In genomic region chrX:2603851-2604505, dm6 we compare ENCODE assay signal across 1 fruit fly cellular context.
TF ChIP-seq lines count a peak whose summit lies in the region.

Gene Klp3A (minus strand): TSS chrX:2604052.
Gene Zw10 (plus strand): TSS chrX:2604197.

TF ChIP-seq in whole organism, embryonic, 481 proteins besides CTCF, POLR2A, EP300 and RAD21 (continued from another document):
- TF ChIP-seq zen2 (GFP tag; IDR thresholded peaks at IDR 0.05; lab: Robert Waterston, UW; ENCODE audit: partially characterized antibody) (peak; percentile 5; the same call in 1 of the 3 replicates), HLH54F (GFP tag; optimal IDR thresholded peaks at IDR 0.05; lab: Kevin White, UChicago) (peak; percentile 23), CG11085 (GFP tag; IDR thresholded peaks at IDR 0.05; lab: Robert Waterston, UW) (no peak), Bgb (GFP tag; IDR thresholded peaks at IDR 0.05; lab: Robert Waterston, UW; ENCODE audit: partially characterized antibody) (peak; percentile 44; the same call in 1 of the 2 replicates), Ets65A (GFP tag; lab: Kevin White, UChicago) (peak; percentile 81), grau (tag; optimal IDR thresholded peaks at IDR 0.05; lab: Kevin White, UChicago) (peak; percentile 41), toy (GFP tag; IDR thresholded peaks at IDR 0.05; lab: Robert Waterston, UW) (no peak), sens (GFP tag; lab: Kevin White, UChicago) (peak; percentile 86), HLH4C (GFP tag; IDR thresholded peaks at IDR 0.05; lab: Robert Waterston, UW; ENCODE audit: partially characterized antibody) (peak; percentile 86), CG9797 (GFP tag; optimal IDR thresholded peaks at IDR 0.05; lab: Kevin White, UChicago) (peak; percentile 14), prd (optimal IDR thresholded peaks at IDR 0.05; lab: Kevin White, UChicago) (no peak), prd (GFP tag; IDR thresholded peaks at IDR 0.05; lab: Robert Waterston, UW) (peak; percentile 19; the same call in 1 of the 3 replicates), zen (tag; optimal IDR thresholded peaks at IDR 0.05; lab: Kevin White, UChicago) (peak; percentile 2), Dref (GFP tag; IDR thresholded peaks at IDR 0.05; lab: Robert Waterston, UW) (peak; percentile 63), knrl (GFP tag; IDR thresholded peaks at IDR 0.05; lab: Robert Waterston, UW; ENCODE audit: partially characterized antibody) (peak; percentile 61; the same call in 2 of the 3 replicates), slbo (GFP tag; IDR thresholded peaks at IDR 0.05; lab: Robert Waterston, UW) (peak; percentile 40), nerfin-2 (GFP tag; IDR thresholded peaks at IDR 0.05; lab: Robert Waterston, UW; ENCODE audit: partially characterized antibody) (peak; percentile 72), CG30403 (GFP tag; optimal IDR thresholded peaks at IDR 0.05; lab: Kevin White, UChicago) (peak; percentile 30), pho (GFP tag; optimal IDR thresholded peaks at IDR 0.05; lab: Kevin White, UChicago) (peak; percentile 43), CG7963 (GFP tag; IDR thresholded peaks at IDR 0.05; lab: Robert Waterston, UW; ENCODE audit: partially characterized antibody) (peak; percentile 58; the same call in 1 of the 3 replicates), CG2116 (GFP tag; optimal IDR thresholded peaks at IDR 0.05; lab: Kevin White, UChicago) (peak; percentile 82), HLH3B (GFP tag; IDR thresholded peaks at IDR 0.05; lab: Robert Waterston, UW) (no peak), CG14860 (GFP tag; IDR thresholded peaks at IDR 0.05; lab: Robert Waterston, UW; ENCODE audit: partially characterized antibody) (peak; percentile 70; the same call in 2 of the 3 replicates), Scr (GFP tag; IDR thresholded peaks at IDR 0.05; lab: Robert Waterston, UW; ENCODE audit: partially characterized antibody) (peak; percentile 70), Hr39 (optimal IDR thresholded peaks at IDR 0.05; lab: Kevin White, UChicago) (no peak), mld (GFP tag; IDR thresholded peaks at IDR 0.05; lab: Robert Waterston, UW; ENCODE audit: partially characterized antibody) (peak; percentile 41; the same call in 1 of the 3 replicates), CG4328 (GFP tag; optimal IDR thresholded peaks at IDR 0.05; lab: Kevin White, UChicago) (no peak), CG10543 (GFP tag; optimal IDR thresholded peaks at IDR 0.05; lab: Kevin White, UChicago) (no peak), Sry-β (GFP tag; optimal IDR thresholded peaks at IDR 0.05; lab: Kevin White, UChicago) (peak; percentile 86), CG17612 (GFP tag; IDR thresholded peaks at IDR 0.05; lab: Robert Waterston, UW) (no peak), chinmo (GFP tag; IDR thresholded peaks at IDR 0.05; lab: Robert Waterston, UW; ENCODE audit: partially characterized antibody) (no peak), grn (GFP tag; optimal IDR thresholded peaks at IDR 0.05; lab: Kevin White, UChicago) (no peak), CG6791 (GFP tag; IDR thresholded peaks at IDR 0.05; lab: Robert Waterston, UW; ENCODE audit: partially characterized antibody) (peak; percentile 61), Myb (GFP tag; optimal IDR thresholded peaks at IDR 0.05; lab: Kevin White, UChicago) (peak; percentile 78), wek (GFP tag; optimal IDR thresholded peaks at IDR 0.05; lab: Kevin White, UChicago) (no peak), HmgZ (tag; optimal IDR thresholded peaks at IDR 0.05; lab: Kevin White, UChicago) (peak; percentile 25), shn (GFP tag; optimal IDR thresholded peaks at IDR 0.05; lab: Kevin White, UChicago) (peak; percentile 8), CG10267 (tag; optimal IDR thresholded peaks at IDR 0.05; lab: Kevin White, UChicago) (peak; percentile 33), CG13424 (tag; optimal IDR thresholded peaks at IDR 0.05; lab: Kevin White, UChicago) (peak; percentile 23), unc-4 (GFP tag; IDR thresholded peaks at IDR 0.05; lab: Robert Waterston, UW; ENCODE audit: partially characterized antibody) (peak; percentile 61), lab (GFP tag; optimal IDR thresholded peaks at IDR 0.05; lab: Kevin White, UChicago) (no peak), CG8944 (GFP tag; optimal IDR thresholded peaks at IDR 0.05; lab: Kevin White, UChicago) (peak; percentile 2), Sry-δ (GFP tag; optimal IDR thresholded peaks at IDR 0.05; lab: Kevin White, UChicago) (peak; percentile 74), CG18619 (GFP tag; optimal IDR thresholded peaks at IDR 0.05; lab: Kevin White, UChicago) (no peak), CG18011 (GFP tag; optimal IDR thresholded peaks at IDR 0.05; lab: Kevin White, UChicago) (no peak), CG2120 (GFP tag; optimal IDR thresholded peaks at IDR 0.05; lab: Kevin White, UChicago) (peak; percentile 45), Lpt (GFP tag; optimal IDR thresholded peaks at IDR 0.05; lab: Kevin White, UChicago) (no peak), CG9727 (GFP tag; optimal IDR thresholded peaks at IDR 0.05; lab: Kevin White, UChicago) (peak; percentile 13), ranshi (GFP tag; IDR thresholded peaks at IDR 0.05; lab: Robert Waterston, UW) (no peak), MESR4 (GFP tag; optimal IDR thresholded peaks at IDR 0.05; lab: Kevin White, UChicago) (peak; percentile 26), pzg (GFP tag; optimal IDR thresholded peaks at IDR 0.05; lab: Kevin White, UChicago) (peak; percentile 35), CG15514 (GFP tag; optimal IDR thresholded peaks at IDR 0.05; lab: Kevin White, UChicago) (peak; percentile 46), unpg (GFP tag; optimal IDR thresholded peaks at IDR 0.05; lab: Kevin White, UChicago) (no peak), MBD-R2 (GFP tag; IDR thresholded peaks at IDR 0.05; lab: Robert Waterston, UW) (peak; percentile 65), nmo (GFP tag; optimal IDR thresholded peaks at IDR 0.05; lab: Kevin White, UChicago) (peak; percentile 41), jumu (GFP tag; optimal IDR thresholded peaks at IDR 0.05; lab: Kevin White, UChicago) (peak; percentile 11), Xbp1 (GFP tag; optimal IDR thresholded peaks at IDR 0.05; lab: Kevin White, UChicago) (no peak), Atf-2 (GFP tag; optimal IDR thresholded peaks at IDR 0.05; lab: Kevin White, UChicago) (peak; percentile 1), Ets97D (GFP tag; optimal IDR thresholded peaks at IDR 0.05; lab: Kevin White, UChicago) (peak; percentile 26), E2f2 (GFP tag; IDR thresholded peaks at IDR 0.05; lab: Robert Waterston, UW) (peak; percentile 70), CG34224 (GFP tag; IDR thresholded peaks at IDR 0.05; lab: Robert Waterston, UW; ENCODE audit: partially characterized antibody) (peak; percentile 66; the same call in 2 of the 3 replicates), nom (GFP tag; optimal IDR thresholded peaks at IDR 0.05; lab: Kevin White, UChicago) (peak; percentile 6), zfh2 (GFP tag; optimal IDR thresholded peaks at IDR 0.05; lab: Kevin White, UChicago) (peak; percentile 30), sug (tag; optimal IDR thresholded peaks at IDR 0.05; lab: Kevin White, UChicago) (peak; percentile 45), Dll (GFP tag; IDR thresholded peaks at IDR 0.05; lab: Robert Waterston, UW; ENCODE audit: partially characterized antibody) (peak; percentile 78), tna (GFP tag; IDR thresholded peaks at IDR 0.05; lab: Robert Waterston, UW; ENCODE audit: partially characterized antibody) (peak; percentile 79), aop (GFP tag; IDR thresholded peaks at IDR 0.05; lab: Robert Waterston, UW) (no peak), trem (tag; optimal IDR thresholded peaks at IDR 0.05; lab: Kevin White, UChicago) (peak; percentile 33), phol (tag; optimal IDR thresholded peaks at IDR 0.05; lab: Kevin White, UChicago) (peak; percentile 85), maf-S (GFP tag; optimal IDR thresholded peaks at IDR 0.05; lab: Kevin White, UChicago) (no peak), mam (GFP tag; optimal IDR thresholded peaks at IDR 0.05; lab: Kevin White, UChicago) (peak; percentile 26), Gug (GFP tag; IDR thresholded peaks at IDR 0.05; lab: Robert Waterston, UW) (peak; percentile 8; the same call in 1 of the 4 replicates), Rfx (GFP tag; IDR thresholded peaks at IDR 0.05; lab: Robert Waterston, UW) (peak; percentile 28; the same call in 1 of the 2 replicates), CG16813 (GFP tag; IDR thresholded peaks at IDR 0.05; lab: Robert Waterston, UW; ENCODE audit: partially characterized antibody) (peak; percentile 70), Med (GFP tag; lab: Kevin White, UChicago) (peak; percentile 85), Camta (GFP tag; optimal IDR thresholded peaks at IDR 0.05; lab: Kevin White, UChicago) (peak; percentile 11), row (GFP tag; IDR thresholded peaks at IDR 0.05; lab: Robert Waterston, UW) (peak; percentile 79), dysf (GFP tag; IDR thresholded peaks at IDR 0.05; lab: Robert Waterston, UW) (no peak), lilli (GFP tag; optimal IDR thresholded peaks at IDR 0.05; lab: Kevin White, UChicago) (peak; percentile 45), CG11456 (GFP tag; IDR thresholded peaks at IDR 0.05; lab: Robert Waterston, UW) (0 out of 3 replicates have a peak, but pooled peaks have one; percentile 14), bab2 (GFP tag; optimal IDR thresholded peaks at IDR 0.05; lab: Kevin White, UChicago) (no peak), CG6683 (GFP tag; optimal IDR thresholded peaks at IDR 0.05; lab: Kevin White, UChicago) (no peak), gfzf (GFP tag; optimal IDR thresholded peaks at IDR 0.05; lab: Kevin White, UChicago) (peak; percentile 20), CG12659 (GFP tag; optimal IDR thresholded peaks at IDR 0.05; lab: Kevin White, UChicago) (peak; percentile 41), Sin3A (optimal IDR thresholded peaks at IDR 0.05; lab: Kevin White, UChicago) (peak; percentile 68), hb (GFP tag; IDR thresholded peaks at IDR 0.05; lab: Robert Waterston, UW; ENCODE audit: partially characterized antibody) (peak; percentile 70; the same call in 1 of the 3 replicates), CG17186 (GFP tag; optimal IDR thresholded peaks at IDR 0.05; lab: Kevin White, UChicago) (peak; percentile 57), vvl (GFP tag; IDR thresholded peaks at IDR 0.05; lab: Robert Waterston, UW) (no peak), Xrp1 (GFP tag; IDR thresholded peaks at IDR 0.05; lab: Robert Waterston, UW) (no peak), amos (GFP tag; IDR thresholded peaks at IDR 0.05; lab: Robert Waterston, UW; ENCODE audit: partially characterized antibody) (peak; percentile 18; the same call in 1 of the 2 replicates), bowl (GFP tag; IDR thresholded peaks at IDR 0.05; lab: Robert Waterston, UW) (no peak), lmd (GFP tag; IDR thresholded peaks at IDR 0.05; lab: Robert Waterston, UW) (0 out of 2 replicates have a peak, but pooled peaks have one; percentile 7), sna (GFP tag; IDR thresholded peaks at IDR 0.05; lab: Robert Waterston, UW; ENCODE audit: partially characterized antibody) (peak; percentile 63; the same call in 1 of the 2 replicates), ato (GFP tag; IDR thresholded peaks at IDR 0.05; lab: Robert Waterston, UW; ENCODE audit: partially characterized antibody) (0 out of 2 replicates have a peak, but pooled peaks have one; percentile 21), twi (tag; optimal IDR thresholded peaks at IDR 0.05; lab: Kevin White, UChicago) (peak; percentile 10), CG6272 (GFP tag; IDR thresholded peaks at IDR 0.05; lab: Robert Waterston, UW) (peak; percentile 26; the same call in 1 of the 2 replicates)
